Worm (Caenorhabditis elegans) whole organism, L2 larva: ENCODE results near the gene W09G12.10.
"Not testable (repeated sequence)": the region's sequence is repeated elsewhere in the genome, so short reads cannot be mapped to it uniquely, and the experiment has no call there.

ENCODE experiments used
- ama-1 ChIP-seq: fragments of 150-350 bp; optimal IDR thresholded peaks from 2 replicates; lab custom pipeline; 2018; ENCODE audit warnings: inconsistent platforms
- lin-11 ChIP-seq: fragments of 150-350 bp; sonication (generic microtip); optimal IDR thresholded peaks from 2 replicates; lab custom pipeline; 2014; ENCODE audit warnings: missing biosample characterization, missing genetic modification characterization, inconsistent platforms, mixed read lengths
- lin-13 ChIP-seq: fragments of 150-350 bp; optimal IDR thresholded peaks from 2 replicates; lab custom pipeline; 2014; ENCODE audit warnings: missing biosample characterization, missing genetic modification reagents, missing genetic modification characterization
- mbf-1 ChIP-seq: sonication (generic microtip); optimal IDR thresholded peaks from 2 replicates; lab custom pipeline; 2017; ENCODE audit warnings: missing biosample characterization, missing genetic modification characterization
- nhr-11 ChIP-seq: fragments of 150-350 bp; optimal IDR thresholded peaks from 2 replicates; lab custom pipeline; 2014; ENCODE audit warnings: missing biosample characterization, missing genetic modification characterization
- nhr-237 ChIP-seq: fragments of 150-350 bp; optimal IDR thresholded peaks from 2 replicates; lab custom pipeline; 2014; ENCODE audit warnings: missing biosample characterization, missing genetic modification characterization
- nhr-25 ChIP-seq: fragments of 150-350 bp; sonication (generic microtip); optimal IDR thresholded peaks from 3 replicates; lab custom pipeline; 2014; ENCODE audit warnings: missing biosample characterization, missing genetic modification characterization
- unc-39 ChIP-seq: fragments of 150-350 bp; optimal IDR thresholded peaks from 2 replicates; lab custom pipeline; 2014; ENCODE audit warnings: missing biosample characterization, missing genetic modification characterization
- zag-1 ChIP-seq: fragments of 150-350 bp; optimal IDR thresholded peaks from 2 replicates; lab custom pipeline; 2014; ENCODE audit warnings: missing biosample characterization, missing genetic modification characterization

DNA sequence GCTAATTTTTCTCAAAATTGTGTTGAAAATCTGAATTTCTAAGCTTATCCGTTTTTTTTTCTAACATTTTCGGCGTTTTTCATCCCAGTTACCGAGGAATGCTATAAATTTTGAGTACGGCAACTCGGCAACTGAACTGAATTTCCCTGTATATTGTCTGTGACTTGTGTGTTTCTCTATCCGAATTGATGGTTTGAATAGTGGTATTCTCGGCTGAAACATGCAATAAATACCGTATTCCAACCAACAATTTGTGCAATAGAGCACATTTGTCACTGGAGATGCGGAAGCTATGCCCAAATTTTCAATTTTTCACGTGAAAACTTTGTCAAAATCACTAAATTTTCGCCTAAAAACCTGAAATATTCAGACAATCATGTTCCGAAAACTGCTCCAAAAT lies 38.8 kb downstream of the W09G12.10 start, which contains the start of gene rmif-2:
- not testable (repeated sequence) for TF ChIP-seq nhr-11 (tag; lab: Kevin White, UChicago); mbf-1 (tag; lab: Kevin White, UChicago); unc-39; lin-13 (GFP tag; lab: Kevin White, UChicago); lin-11 (tag; lab: Kevin White, UChicago); ama-1; nhr-237 (tag; lab: Kevin White, UChicago); nhr-25 (tag; lab: Kevin White, UChicago); zag-1 (tag; lab: Kevin White, UChicago)
